Fruit fly (Drosophila melanogaster) whole organism, embryonic: ENCODE measurements around the gene CG32436.

Experiments used
- B-H1 ChIP-seq: fragments of 200-800 bp; sonication (Bioruptor generic); IDR thresholded peaks from 3 replicates; pipeline ENCODE4 v1.3.6; 2022; ENCODE audit warnings: missing biosample characterization, missing genetic modification characterization
- CG10462 ChIP-seq: fragments of 200-800 bp; sonication (Bioruptor generic); optimal IDR thresholded peaks from 2 replicates; lab custom pipeline; 2016; ENCODE audit warnings: missing biosample characterization, missing genetic modification characterization
- CG10543 ChIP-seq: fragments of 200-800 bp; sonication (Bioruptor generic); optimal IDR thresholded peaks from 3 replicates; lab custom pipeline; 2017; ENCODE audit warnings: missing biosample characterization, mild to moderate bottlenecking, missing genetic modification characterization, moderate library complexity
- CG10565 ChIP-seq: fragments of 200-800 bp; sonication (Bioruptor generic); optimal IDR thresholded peaks from 3 replicates; lab custom pipeline; 2016; ENCODE audit warnings: missing biosample characterization, mild to moderate bottlenecking, missing genetic modification characterization
- CG11085 ChIP-seq: fragments of 200-800 bp; sonication (Bioruptor generic); IDR thresholded peaks from 2 replicates; pipeline ENCODE4 v1.3.6; 2022; ENCODE audit warnings: missing biosample characterization, missing genetic modification characterization
- CG12071 ChIP-seq: fragments of 200-800 bp; sonication (Bioruptor generic); optimal IDR thresholded peaks from 3 replicates; lab custom pipeline; 2018; ENCODE audit warnings: missing biosample characterization, mild to moderate bottlenecking, missing genetic modification characterization
- CG12391 ChIP-seq: fragments of 200-800 bp; sonication (Bioruptor generic); optimal IDR thresholded peaks from 3 replicates; lab custom pipeline; 2018; ENCODE audit warnings: missing biosample characterization, mild to moderate bottlenecking, missing genetic modification characterization, moderate library complexity
- CG15011 ChIP-seq: fragments of 200-800 bp; sonication (Bioruptor generic); optimal IDR thresholded peaks from 3 replicates; lab custom pipeline; 2018; ENCODE audit warnings: missing biosample characterization, mild to moderate bottlenecking, missing genetic modification characterization
- CG17359 ChIP-seq: fragments of 200-800 bp; sonication (Bioruptor generic); optimal IDR thresholded peaks from 3 replicates; lab custom pipeline; 2018; ENCODE audit warnings: missing biosample characterization, mild to moderate bottlenecking, missing genetic modification characterization, moderate library complexity
- CG17829 ChIP-seq: fragments of 200-800 bp; optimal IDR thresholded peaks from 2 replicates; lab custom pipeline; 2019; ENCODE audit warnings: missing biosample characterization, mild to moderate bottlenecking, missing genetic modification characterization, moderate library complexity
- CG18011 ChIP-seq: fragments of 200-800 bp; sonication (Bioruptor generic); optimal IDR thresholded peaks from 2 replicates; lab custom pipeline; 2017; ENCODE audit warnings: missing biosample characterization, missing genetic modification characterization, mild to moderate bottlenecking, moderate library complexity, missing genotype
- CG18619 ChIP-seq: fragments of 200-800 bp; sonication (Bioruptor generic); optimal IDR thresholded peaks from 3 replicates; lab custom pipeline; 2017; ENCODE audit warnings: missing biosample characterization, mild to moderate bottlenecking, missing genetic modification characterization
- CG18764 ChIP-seq: fragments of 200-800 bp; sonication (Bioruptor generic); optimal IDR thresholded peaks from 3 replicates; lab custom pipeline; 2016; ENCODE audit warnings: missing biosample characterization, missing genetic modification characterization
- CG2202 ChIP-seq: fragments of 200-800 bp; sonication (Bioruptor generic); optimal IDR thresholded peaks from 2 replicates; lab custom pipeline; 2018; ENCODE audit warnings: missing biosample characterization, mild to moderate bottlenecking, missing genetic modification characterization
- CG33213 ChIP-seq: fragments of 200-800 bp; sonication (Bioruptor generic); optimal IDR thresholded peaks from 3 replicates; lab custom pipeline; 2016; ENCODE audit warnings: missing biosample characterization, missing genetic modification characterization
- CG6175 ChIP-seq: fragments of 200-800 bp; sonication (Bioruptor generic); IDR thresholded peaks from 3 replicates; pipeline ENCODE4 v1.3.6; 2022; ENCODE audit warnings: missing biosample characterization, missing genetic modification characterization
- CG6813 ChIP-seq: fragments of 200-800 bp; sonication (Bioruptor generic); optimal IDR thresholded peaks from 2 replicates; lab custom pipeline; 2017; ENCODE audit warnings: missing biosample characterization, missing genetic modification characterization, mild to moderate bottlenecking, moderate library complexity, missing genetic modification reagents
- CG7357 ChIP-seq: fragments of 200-800 bp; sonication (Bioruptor generic); IDR thresholded peaks from 3 replicates; pipeline ENCODE4 v1.3.6; 2022; ENCODE audit warnings: missing biosample characterization, missing genetic modification characterization
- Doc3 ChIP-seq: fragments of 200-800 bp; sonication (Bioruptor generic); IDR thresholded peaks from 3 replicates; pipeline ENCODE4 v1.3.6; 2022; ENCODE audit warnings: missing biosample characterization, missing genetic modification characterization; ENCODE audit not compliant: partially characterized antibody
- E2f2 ChIP-seq: fragments of 200-800 bp; sonication (Bioruptor generic); IDR thresholded peaks from 2 replicates; pipeline ENCODE4 v1.3.6; 2022; ENCODE audit warnings: missing biosample characterization, missing genetic modification characterization
- ERR ChIP-seq: fragments of 200-800 bp; sonication (Bioruptor generic); optimal IDR thresholded peaks from 2 replicates; lab custom pipeline; 2016; ENCODE audit warnings: missing biosample characterization, missing genetic modification characterization
- Ets97D ChIP-seq: fragments of 200-800 bp; sonication (Bioruptor generic); optimal IDR thresholded peaks from 3 replicates; lab custom pipeline; 2016; ENCODE audit warnings: missing biosample characterization, missing genetic modification characterization
- Hmx ChIP-seq: fragments of 200-800 bp; sonication (Bioruptor generic); optimal IDR thresholded peaks from 2 replicates; lab custom pipeline; 2016; ENCODE audit warnings: missing biosample characterization, missing genetic modification characterization
- Jarid2 ChIP-seq: fragments of 200-800 bp; sonication (Bioruptor generic); optimal IDR thresholded peaks from 3 replicates; lab custom pipeline; 2017; ENCODE audit warnings: mild to moderate bottlenecking, missing biosample characterization, missing genetic modification reagents, missing genetic modification characterization
- Kr ChIP-seq: fragments of 200-800 bp; sonication (Bioruptor generic); optimal IDR thresholded peaks from 2 replicates; lab custom pipeline; 2017; ENCODE audit warnings: missing biosample characterization, mild to moderate bottlenecking, missing genetic modification characterization
- Mes4 ChIP-seq: fragments of 200-800 bp; sonication (Bioruptor generic); optimal IDR thresholded peaks from 2 replicates; lab custom pipeline; 2016; ENCODE audit warnings: missing biosample characterization, missing genetic modification characterization
- NfI ChIP-seq: fragments of 200-800 bp; sonication (Bioruptor generic); optimal IDR thresholded peaks from 3 replicates; lab custom pipeline; 2018; ENCODE audit warnings: missing biosample characterization, mild to moderate bottlenecking, missing genetic modification characterization, moderate library complexity
- Usf ChIP-seq: fragments of 200-800 bp; sonication (Bioruptor generic); optimal IDR thresholded peaks from 2 replicates; lab custom pipeline; 2017; ENCODE audit warnings: missing genotype, missing biosample characterization, missing genetic modification characterization
- bbx ChIP-seq: fragments of 200-800 bp; sonication (Bioruptor generic); IDR thresholded peaks from 2 replicates; pipeline ENCODE4 v1.3.6; 2022; ENCODE audit warnings: missing biosample characterization, missing genetic modification characterization; ENCODE audit not compliant: partially characterized antibody
- bowl ChIP-seq: fragments of 200-800 bp; sonication (Bioruptor generic); IDR thresholded peaks from 2 replicates; pipeline ENCODE4 v1.3.6; 2022; ENCODE audit warnings: missing biosample characterization, missing genetic modification characterization
- cad ChIP-seq: fragments of >200 bp; optimal IDR thresholded peaks from 2 replicates; lab custom pipeline; 2017; ENCODE audit warnings: missing biosample characterization, missing genetic modification characterization
- cato ChIP-seq: fragments of 200-800 bp; sonication (Bioruptor generic); optimal IDR thresholded peaks from 2 replicates; lab custom pipeline; 2016; ENCODE audit warnings: missing biosample characterization, missing genetic modification characterization, borderline replicate concordance
- chn ChIP-seq: fragments of 200-800 bp; sonication (Bioruptor generic); optimal IDR thresholded peaks from 2 replicates; lab custom pipeline; 2016; ENCODE audit warnings: missing biosample characterization, missing genetic modification characterization
- dan ChIP-seq: fragments of 200-800 bp; sonication (Bioruptor generic); IDR thresholded peaks from 2 replicates; pipeline ENCODE4 v1.3.6; 2022; ENCODE audit warnings: missing biosample characterization, missing genetic modification characterization
- disco-r ChIP-seq: fragments of 200-800 bp; sonication (Bioruptor generic); optimal IDR thresholded peaks from 2 replicates; lab custom pipeline; 2016; ENCODE audit warnings: missing biosample characterization, missing genetic modification characterization
- gcm2 ChIP-seq: fragments of 200-800 bp; sonication (Bioruptor generic); optimal IDR thresholded peaks from 2 replicates; lab custom pipeline; 2016; ENCODE audit warnings: missing biosample characterization, missing genetic modification characterization
- gt ChIP-seq: fragments of 200-800 bp; sonication (Bioruptor generic); IDR thresholded peaks from 2 replicates; pipeline ENCODE4 v1.3.6; 2022; ENCODE audit warnings: missing biosample characterization, missing genetic modification characterization
- hb ChIP-seq: fragments of 200-800 bp; sonication (Bioruptor generic); IDR thresholded peaks from 3 replicates; pipeline ENCODE4 v1.3.6; 2022; ENCODE audit warnings: missing biosample characterization, missing genetic modification characterization; ENCODE audit not compliant: partially characterized antibody
- kay ChIP-seq: fragments of 200-800 bp; sonication (Bioruptor generic); optimal IDR thresholded peaks from 2 replicates; lab custom pipeline; 2016; ENCODE audit warnings: missing biosample characterization, missing genetic modification characterization
- klu ChIP-seq: fragments of 200-800 bp; sonication (Bioruptor generic); IDR thresholded peaks from 2 replicates; pipeline ENCODE4 v1.3.6; 2022; ENCODE audit warnings: missing biosample characterization, missing genetic modification characterization
- lov ChIP-seq, 2 experiments: fragments of 200-800 bp in 1 of 2; fragments of >200 bp in 1 of 2; sonication (Bioruptor generic) in 1 of 2; IDR thresholded peaks in 1 of 2; optimal IDR thresholded peaks in 1 of 2; 2 replicates in 1 of 2; 3 replicates in 1 of 2; pipeline versions ENCODE4 v1.3.6 to Lab custom; 2017 to 2022; ENCODE audit warnings: missing biosample characterization in 1 of 2, missing genetic modification characterization in 1 of 2
- nerfin-1 ChIP-seq: fragments of 200-800 bp; sonication (Bioruptor generic); optimal IDR thresholded peaks from 3 replicates; lab custom pipeline; 2019; ENCODE audit warnings: missing biosample characterization, mild to moderate bottlenecking, missing genetic modification characterization, moderate library complexity
- phol ChIP-seq: fragments of 200-800 bp; sonication (Bioruptor generic); optimal IDR thresholded peaks from 3 replicates; lab custom pipeline; 2018; ENCODE audit warnings: missing biosample characterization, mild to moderate bottlenecking, missing genetic modification characterization, moderate library complexity
- sens ChIP-seq: fragments of 200-800 bp; sonication (Bioruptor generic); peaks from one replicate; lab custom pipeline; 2016; ENCODE audit warnings: missing biosample characterization, missing genetic modification characterization
- slou ChIP-seq: fragments of 200-800 bp; sonication (Bioruptor generic); optimal IDR thresholded peaks from 3 replicates; lab custom pipeline; 2016; ENCODE audit warnings: missing biosample characterization, missing genetic modification characterization
- trem ChIP-seq: fragments of 200-800 bp; optimal IDR thresholded peaks from 3 replicates; lab custom pipeline; 2019; ENCODE audit warnings: missing biosample characterization, mild to moderate bottlenecking, missing genetic modification characterization, moderate library complexity
- unc-4 ChIP-seq: fragments of 200-800 bp; sonication (Bioruptor generic); IDR thresholded peaks from 2 replicates; pipeline ENCODE4 v1.3.6; 2022; ENCODE audit warnings: missing biosample characterization, missing genetic modification characterization; ENCODE audit not compliant: partially characterized antibody
- wek ChIP-seq: fragments of 200-800 bp; sonication (Bioruptor generic); optimal IDR thresholded peaks from 3 replicates; lab custom pipeline; 2018; ENCODE audit warnings: missing biosample characterization, mild to moderate bottlenecking, missing genetic modification characterization, moderate library complexity
- yki ChIP-seq: fragments of >200 bp; optimal IDR thresholded peaks from 3 replicates; lab custom pipeline; 2018
- zen2 ChIP-seq: fragments of 200-800 bp; sonication (Bioruptor generic); IDR thresholded peaks from 3 replicates; pipeline ENCODE4 v1.3.6; 2022; ENCODE audit warnings: missing biosample characterization, missing genetic modification characterization; ENCODE audit not compliant: partially characterized antibody

Gene CG32436

DNA sequence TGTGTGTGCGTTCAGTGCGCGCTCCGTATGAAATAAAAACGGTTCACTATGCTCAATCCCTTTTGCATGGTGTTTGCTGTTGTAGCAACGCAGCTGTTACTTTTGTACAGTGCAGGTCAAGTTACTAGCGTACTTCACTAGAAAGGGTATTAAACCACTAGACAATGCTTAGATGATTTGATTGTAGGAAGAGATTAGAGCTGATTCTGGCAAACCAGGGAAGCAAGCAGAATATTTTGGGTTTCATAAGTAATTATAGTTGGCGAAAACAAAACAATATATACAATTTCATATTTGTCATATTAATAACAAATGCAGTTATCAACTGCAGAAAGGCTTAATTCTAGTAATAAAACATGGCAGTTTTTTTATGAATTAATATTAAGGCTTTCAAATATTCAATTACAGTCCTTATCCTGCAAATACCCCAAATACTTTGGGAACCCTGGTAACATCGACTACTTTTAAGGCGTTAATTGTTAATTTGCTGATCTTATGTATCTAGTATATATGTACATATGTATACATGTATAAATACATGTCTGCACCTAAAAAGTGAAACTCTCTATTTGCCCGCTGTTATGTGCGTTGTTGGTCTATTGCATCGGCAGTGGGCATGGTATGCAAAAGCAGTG lies 3.5 kb downstream of the CG32436 start (continued):
- TF ChIP-seq CG6813 (GFP tag; lab: Kevin White, UChicago) (peak; percentile 9), sens (GFP tag; lab: Kevin White, UChicago) (peak; percentile 90), CG18764 (GFP tag; lab: Kevin White, UChicago) (peak; percentile 23), dan (GFP tag; lab: Robert Waterston, UW) (no peak), chn (GFP tag; lab: Kevin White, UChicago) (peak; percentile 54), CG2202 (tag; lab: Kevin White, UChicago) (no peak), CG11085 (GFP tag; lab: Robert Waterston, UW) (no peak), lov (optimal IDR thresholded peaks at IDR 0.05; lab: Kevin White, UChicago) (no peak), lov (GFP tag; IDR thresholded peaks at IDR 0.05; lab: Robert Waterston, UW) (0 out of 3 replicates have a peak, but pooled peaks have one; percentile 53), CG10543 (GFP tag; lab: Kevin White, UChicago) (no peak), CG12071 (GFP tag; lab: Kevin White, UChicago) (peak; percentile 24), gcm2 (GFP tag; lab: Kevin White, UChicago) (no peak), ERR (no peak), bowl (GFP tag; lab: Robert Waterston, UW) (no peak), E2f2 (GFP tag; lab: Robert Waterston, UW) (no peak), CG10565 (GFP tag; lab: Kevin White, UChicago) (no peak), slou (GFP tag; lab: Kevin White, UChicago) (no peak), CG18619 (peak; percentile 41), trem (tag; lab: Kevin White, UChicago) (peak; percentile 7), Kr (GFP tag; lab: Kevin White, UChicago) (no peak), CG33213 (GFP tag; lab: Kevin White, UChicago) (no peak), B-H1 (GFP tag; lab: Robert Waterston, UW) (no peak; the same call in 2 of the 3 replicates), cato (GFP tag; lab: Kevin White, UChicago) (peak; percentile 29), yki (lab: Kevin White, UChicago) (no peak), Ets97D (GFP tag; lab: Kevin White, UChicago) (peak; percentile 0), gt (GFP tag; lab: Robert Waterston, UW) (no peak), CG17829 (tag; lab: Kevin White, UChicago) (peak; percentile 26), CG15011 (GFP tag; lab: Kevin White, UChicago) (no peak), CG10462 (GFP tag; lab: Kevin White, UChicago) (no peak), zen2 (GFP tag; lab: Robert Waterston, UW) (no peak), Hmx (GFP tag; lab: Kevin White, UChicago) (no peak), kay (no peak), CG6175 (GFP tag; lab: Robert Waterston, UW) (no peak), NfI (GFP tag; lab: Kevin White, UChicago) (peak; percentile 30), hb (no peak), Usf (GFP tag; lab: Kevin White, UChicago) (no peak), CG18011 (GFP tag; lab: Kevin White, UChicago) (no peak), disco-r (GFP tag; lab: Kevin White, UChicago) (no peak), wek (GFP tag; lab: Kevin White, UChicago) (no peak), unc-4 (GFP tag; lab: Robert Waterston, UW) (no peak), Mes4 (GFP tag; lab: Kevin White, UChicago) (no peak), bbx (no peak), cad (no peak), CG7357 (no peak), nerfin-1 (no peak), Jarid2 (no peak), CG12391 (peak; percentile 46), CG17359 (tag; lab: Kevin White, UChicago) (peak; percentile 48), Doc3 (GFP tag; lab: Robert Waterston, UW) (no peak), phol (tag; lab: Kevin White, UChicago) (peak; percentile 52), klu (no peak)
